Worm (Caenorhabditis elegans): ENCODE data around the gene B0454.5.

- TF ChIP-seq ama-1 (optimal IDR thresholded peaks at IDR 0.05) (no peak), aha-1 (tag; optimal IDR thresholded peaks at IDR 0.05) (no peak), mab-9 (GFP tag; IDR thresholded peaks at IDR 0.05) (no peak), nhr-47 (tag; optimal IDR thresholded peaks at IDR 0.05) (peak; percentile 47), snpc-4 (tag; optimal IDR thresholded peaks at IDR 0.05) (no peak), jun-1 (tag; optimal IDR thresholded peaks at IDR 0.05) (no peak), ztf-11 (tag; optimal IDR thresholded peaks at IDR 0.05) (peak in 1 of 2 experiments; percentile 6), F16B12.6 (tag; optimal IDR thresholded peaks at IDR 0.05) (no peak)
Observed at ce11 chrII:3054622-3055021, 16.0 kb downstream of the B0454.5 start.
